Fruit fly (Drosophila melanogaster): ENCODE data around the gene CG4743.

The CG4743 gene

dm6 chr3R:25631079-25631478 is 49.3 kb downstream of the CG4743 start (continued):
- TF ChIP-seq vfl (GFP tag; optimal IDR thresholded peaks at IDR 0.05) (peak; percentile 36), CG12219 (GFP tag; optimal IDR thresholded peaks at IDR 0.05) (peak; percentile 55), CG31365 (tag; optimal IDR thresholded peaks at IDR 0.05) (peak; percentile 31), maf-S (GFP tag; optimal IDR thresholded peaks at IDR 0.05) (peak; percentile 25), Lpt (GFP tag; optimal IDR thresholded peaks at IDR 0.05) (no peak), vnd (GFP tag; IDR thresholded peaks at IDR 0.05; ENCODE audit: partially characterized antibody) (no peak), sd (tag; optimal IDR thresholded peaks at IDR 0.05) (peak; percentile 46), HLH54F (GFP tag; optimal IDR thresholded peaks at IDR 0.05) (peak; percentile 58), Med (GFP tag) (peak; percentile 95), CG15514 (GFP tag; optimal IDR thresholded peaks at IDR 0.05) (peak; percentile 31), Dad (GFP tag; optimal IDR thresholded peaks at IDR 0.05) (peak; percentile 36), unpg (GFP tag; optimal IDR thresholded peaks at IDR 0.05) (peak; percentile 72), gem (tag; optimal IDR thresholded peaks at IDR 0.05) (peak; percentile 79), Scr (GFP tag; IDR thresholded peaks at IDR 0.05; ENCODE audit: partially characterized antibody) (no peak), kay (GFP tag; optimal IDR thresholded peaks at IDR 0.05) (no peak), Abd-B (GFP tag; optimal IDR thresholded peaks at IDR 0.05) (no peak), Mad (GFP tag; optimal IDR thresholded peaks at IDR 0.05) (peak; percentile 25), tio (GFP tag; optimal IDR thresholded peaks at IDR 0.05) (peak; percentile 63), CG14965 (GFP tag; optimal IDR thresholded peaks at IDR 0.05; ENCODE audit: borderline replicate concordance) (peak; percentile 26), slp2 (GFP tag; optimal IDR thresholded peaks at IDR 0.05) (no peak), sens-2 (GFP tag; IDR thresholded peaks at IDR 0.05) (peak; percentile 26; the same call in 1 of the 2 replicates), CG15269 (tag; optimal IDR thresholded peaks at IDR 0.05) (peak; percentile 74), sc (optimal IDR thresholded peaks at IDR 0.05) (no peak), sc (GFP tag; optimal IDR thresholded peaks at IDR 0.05) (peak; percentile 63), CG13624 (GFP tag; optimal IDR thresholded peaks at IDR 0.05) (peak; percentile 84), CG15479 (GFP tag; optimal IDR thresholded peaks at IDR 0.05) (no peak), CG11560 (tag; IDR thresholded peaks at IDR 0.05) (0 out of 3 replicates have a peak, but pooled peaks have one; percentile 44), CG16815 (GFP tag; optimal IDR thresholded peaks at IDR 0.05) (peak; percentile 33), Fer1 (GFP tag; optimal IDR thresholded peaks at IDR 0.05) (peak; percentile 80), ro (GFP tag; IDR thresholded peaks at IDR 0.05) (no peak), CG10267 (tag; optimal IDR thresholded peaks at IDR 0.05) (peak; percentile 25), CG13296 (GFP tag; optimal IDR thresholded peaks at IDR 0.05) (peak; percentile 56), gsb (GFP tag; IDR thresholded peaks at IDR 0.05) (peak; percentile 49; the same call in 1 of the 2 replicates), CG17361 (GFP tag; IDR thresholded peaks at IDR 0.05) (peak; percentile 72), Gsc (GFP tag; IDR thresholded peaks at IDR 0.05) (0 out of 2 replicates have a peak, but pooled peaks have one; percentile 41), ham (GFP tag; IDR thresholded peaks at IDR 0.05) (no peak), danr (GFP tag; IDR thresholded peaks at IDR 0.05) (peak; percentile 71), mld (GFP tag; IDR thresholded peaks at IDR 0.05; ENCODE audit: partially characterized antibody) (no peak), CG10147 (GFP tag; optimal IDR thresholded peaks at IDR 0.05) (peak; percentile 64), hbn (GFP tag; IDR thresholded peaks at IDR 0.05; ENCODE audit: partially characterized antibody) (no peak), CHES-1-like (GFP tag; optimal IDR thresholded peaks at IDR 0.05) (peak; percentile 49), gfzf (GFP tag; optimal IDR thresholded peaks at IDR 0.05) (no peak), CG1233 (GFP tag; optimal IDR thresholded peaks at IDR 0.05) (peak; percentile 47), dm (GFP tag; optimal IDR thresholded peaks at IDR 0.05) (peak; percentile 9), CG14860 (GFP tag; IDR thresholded peaks at IDR 0.05; ENCODE audit: partially characterized antibody) (no peak), CG13894 (tag; optimal IDR thresholded peaks at IDR 0.05) (peak; percentile 79), zfh1 (GFP tag; IDR thresholded peaks at IDR 0.05) (peak; percentile 72), CG8388 (GFP tag; optimal IDR thresholded peaks at IDR 0.05) (peak; percentile 59), Bdp1 (GFP tag; optimal IDR thresholded peaks at IDR 0.05) (peak; percentile 11), croc (GFP tag; conservative IDR thresholded peaks at IDR 0.05) (peak; percentile 56), Xrp1 (GFP tag; IDR thresholded peaks at IDR 0.05) (peak; percentile 83)

Measured in whole organism, embryonic.